Fruit fly (Drosophila melanogaster) Kc167 (cell line): ENCODE results near the gene CG15282.

Experiments used
- Myc ChIP-seq: fragments of >200 bp; optimal IDR thresholded peaks from 2 replicates; lab custom pipeline; 2017; ENCODE audit warnings: missing external identifiers
- Sin3A ChIP-seq: fragments of >200 bp; optimal IDR thresholded peaks from 2 replicates; lab custom pipeline; 2018; ENCODE audit warnings: missing external identifiers
- h ChIP-seq: fragments of >200 bp; optimal IDR thresholded peaks from 3 replicates; lab custom pipeline; 2018; ENCODE audit warnings: missing external identifiers
- insv ChIP-seq: fragments of >200 bp; optimal IDR thresholded peaks from 3 replicates; lab custom pipeline; 2018; ENCODE audit warnings: missing external identifiers
- psq ChIP-seq: fragments of >200 bp; optimal IDR thresholded peaks from 2 replicates; lab custom pipeline; 2017; ENCODE audit warnings: missing external identifiers
- ttk ChIP-seq: sonication (Bioruptor generic); optimal IDR thresholded peaks from 2 replicates; lab custom pipeline; 2017; ENCODE audit warnings: missing external identifiers

CG15282 gene

DNA sequence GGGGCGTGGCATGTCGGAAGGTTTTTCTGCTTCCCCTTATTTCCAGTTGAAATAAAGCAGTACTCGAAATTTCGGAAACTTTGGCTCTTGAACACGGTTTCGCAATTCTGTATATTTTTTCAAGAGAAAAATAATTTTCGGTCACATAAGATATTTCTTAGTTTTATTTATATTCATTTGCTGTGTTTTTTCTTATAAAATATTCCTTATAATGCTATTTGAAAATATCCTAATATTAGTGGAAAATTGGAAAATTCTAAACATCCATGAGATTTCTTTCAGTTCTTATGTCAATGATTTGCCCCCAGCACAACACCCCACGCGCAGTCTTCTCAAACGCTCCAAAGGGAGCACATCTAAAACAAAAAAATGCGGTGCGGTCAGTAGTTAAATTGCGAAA, 48.2 kb downstream of the CG15282 start, which contains the start of gene CG4691:
CG4691 (plus strand) TSS at position 301 of the 400 bp plus-strand sequence.
- TF ChIP-seq Sin3A (lab: Kevin White, UChicago) (no peak), insv (no peak), ttk (lab: Kevin White, UChicago) (no peak), h (no peak), Myc (lab: Kevin White, UChicago) (no peak), psq (no peak)

DNA sequence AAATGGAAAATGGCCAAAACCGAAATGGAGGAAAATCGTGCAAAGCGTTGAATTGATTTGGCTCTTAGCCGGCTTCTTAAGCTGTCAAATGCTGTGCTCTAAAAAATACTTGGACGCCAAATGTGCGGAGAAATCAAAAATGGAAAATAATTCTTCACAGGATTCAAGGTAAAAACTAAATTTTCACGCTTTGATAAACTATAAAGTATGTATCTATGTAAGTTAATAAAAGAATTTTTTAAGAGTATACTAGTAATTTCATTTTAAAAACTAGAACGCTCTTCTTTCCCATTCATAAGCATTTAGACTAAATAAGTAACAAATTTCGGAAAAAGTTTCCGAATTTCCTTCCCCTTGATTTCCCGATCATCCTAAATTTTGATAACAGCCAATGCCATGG, 50.2 kb downstream of the CG15282 start, which contains the start of gene CSN1a:
CSN1a (plus strand) TSS at position 301 of the 400 bp plus-strand sequence.
- TF ChIP-seq psq (no peak), Myc (lab: Kevin White, UChicago) (no peak), ttk (lab: Kevin White, UChicago) (no peak), insv (no peak), Sin3A (lab: Kevin White, UChicago) (no peak), h (no peak)
